Fruit fly (Drosophila melanogaster) S2 (cell line): ENCODE data around the gene CG31199.

Experiments used
- CG8478 ChIP-seq: fragments of >200 bp; optimal IDR thresholded peaks from 2 replicates; lab custom pipeline; 2018
- CTCF ChIP-seq, 2 experiments: fragments of >200 bp; optimal IDR thresholded peaks; 2 replicates each; lab custom pipeline; 2018

The CG31199 gene

dm6 chr3R:20743769-20744168, at the start of gene CG31199:
CG31199 (minus strand) TSS chr3R:20743869.
- TF ChIP-seq CTCF (optimal IDR thresholded peaks at IDR 0.05; lab: Kevin White, UChicago) (no peak), CG8478 (lab: Kevin White, UChicago) (no peak)

- no peak for TF ChIP-seq CG8478 (lab: Kevin White, UChicago)
- no peak for TF ChIP-seq CTCF (optimal IDR thresholded peaks at IDR 0.05; lab: Kevin White, UChicago)
Measured at dm6 chr3R:20791212-20791789, 47.6 kb upstream of the CG31199 start.

dm6 chr3R:20790437-20790836, 46.8 kb upstream of the CG31199 start:
- TF ChIP-seq CTCF (optimal IDR thresholded peaks at IDR 0.05; lab: Kevin White, UChicago) (no peak), CG8478 (lab: Kevin White, UChicago) (no peak)

- TF ChIP-seq CTCF (optimal IDR thresholded peaks at IDR 0.05; lab: Kevin White, UChicago) (no peak), CG8478 (lab: Kevin White, UChicago) (no peak)
Measured at dm6 chr3R:20788559-20788958, 44.9 kb upstream of the CG31199 start.

dm6 chr3R:20784436-20785368, 41.0 kb upstream of the CG31199 start:
- TF ChIP-seq CG8478 (lab: Kevin White, UChicago): no peak
- TF ChIP-seq CTCF (optimal IDR thresholded peaks at IDR 0.05; lab: Kevin White, UChicago): no peak

dm6 chr3R:20783714-20784435, 40.2 kb upstream of the CG31199 start:
- TF ChIP-seq CTCF (optimal IDR thresholded peaks at IDR 0.05; lab: Kevin White, UChicago) (no peak), CG8478 (lab: Kevin White, UChicago) (no peak)

- no peak for TF ChIP-seq CTCF (optimal IDR thresholded peaks at IDR 0.05; lab: Kevin White, UChicago)
- no peak for TF ChIP-seq CG8478 (lab: Kevin White, UChicago)
Measured at dm6 chr3R:20782655-20783105, 39.0 kb upstream of the CG31199 start.

- TF ChIP-seq CG8478 (lab: Kevin White, UChicago) (no peak), CTCF (optimal IDR thresholded peaks at IDR 0.05; lab: Kevin White, UChicago) (no peak)
Measured at dm6 chr3R:20782104-20782654, 38.5 kb upstream of the CG31199 start.

dm6 chr3R:20779969-20780368, 36.3 kb upstream of the CG31199 start:
- no peak for TF ChIP-seq CTCF (optimal IDR thresholded peaks at IDR 0.05; lab: Kevin White, UChicago)
- TF ChIP-seq CG8478 (lab: Kevin White, UChicago): no peak

dm6 chr3R:20779545-20779944, 35.9 kb upstream of the CG31199 start:
- TF ChIP-seq CG8478 (lab: Kevin White, UChicago) (no peak), CTCF (optimal IDR thresholded peaks at IDR 0.05; lab: Kevin White, UChicago) (no peak)

dm6 chr3R:20778285-20778926, 34.7 kb upstream of the CG31199 start:
- TF ChIP-seq CG8478 (lab: Kevin White, UChicago) (no peak), CTCF (optimal IDR thresholded peaks at IDR 0.05; lab: Kevin White, UChicago) (no peak)

dm6 chr3R:20774125-20774524, 30.5 kb upstream of the CG31199 start:
- no peak for TF ChIP-seq CG8478 (lab: Kevin White, UChicago)
- TF ChIP-seq CTCF (optimal IDR thresholded peaks at IDR 0.05; lab: Kevin White, UChicago): no peak

dm6 chr3R:20773174-20773573, 29.5 kb upstream of the CG31199 start:
- no peak for TF ChIP-seq CG8478 (lab: Kevin White, UChicago)
- no peak for TF ChIP-seq CTCF (optimal IDR thresholded peaks at IDR 0.05; lab: Kevin White, UChicago)

- TF ChIP-seq CTCF (optimal IDR thresholded peaks at IDR 0.05; lab: Kevin White, UChicago): no peak
- TF ChIP-seq CG8478 (lab: Kevin White, UChicago): no peak
Measured at dm6 chr3R:20772543-20772942, 28.9 kb upstream of the CG31199 start, which contains the start of gene Takl1. Takl1 (minus strand) TSS chr3R:20772601.
